Fruit fly (Drosophila melanogaster): ENCODE measurements around the gene CtsB.

CtsB gene

dm6 chrX:13735322-13736173 is 46.4 kb downstream of the CtsB start:
- TF ChIP-seq CG1233 (GFP tag; optimal IDR thresholded peaks at IDR 0.05) (no peak), CG14441 (GFP tag; IDR thresholded peaks at IDR 0.05) (no peak), Vsx1 (GFP tag; optimal IDR thresholded peaks at IDR 0.05) (peak; percentile 79), CG9797 (GFP tag; optimal IDR thresholded peaks at IDR 0.05) (no peak), YL-1 (GFP tag; optimal IDR thresholded peaks at IDR 0.05) (peak; percentile 25), CG34422 (GFP tag; IDR thresholded peaks at IDR 0.05) (peak; percentile 46; the same call in 1 of the 3 replicates), pho (GFP tag; optimal IDR thresholded peaks at IDR 0.05) (no peak), dmrt11E (tag; optimal IDR thresholded peaks at IDR 0.05) (no peak), Elba2 (GFP tag; optimal IDR thresholded peaks at IDR 0.05) (peak; percentile 88), Drgx (GFP tag; IDR thresholded peaks at IDR 0.05) (peak; percentile 17; the same call in 1 of the 2 replicates), Eip74EF (GFP tag; optimal IDR thresholded peaks at IDR 0.05) (peak in 1 of 2 experiments; percentile 29), Nf-YC (tag; optimal IDR thresholded peaks at IDR 0.05) (peak; percentile 4), sob (GFP tag; IDR thresholded peaks at IDR 0.05) (no peak), sr (GFP tag; IDR thresholded peaks at IDR 0.05) (no peak), Sry-δ (GFP tag; optimal IDR thresholded peaks at IDR 0.05) (no peak), CG4617 (GFP tag; optimal IDR thresholded peaks at IDR 0.05; ENCODE audit: borderline replicate concordance) (peak; percentile 79), CG6683 (GFP tag; optimal IDR thresholded peaks at IDR 0.05) (no peak), nmo (GFP tag; optimal IDR thresholded peaks at IDR 0.05) (peak; percentile 1), dpn (GFP tag; optimal IDR thresholded peaks at IDR 0.05) (no peak), trh (GFP tag; optimal IDR thresholded peaks at IDR 0.05) (no peak), MESR4 (GFP tag; optimal IDR thresholded peaks at IDR 0.05) (peak; percentile 38), CG18011 (GFP tag; optimal IDR thresholded peaks at IDR 0.05) (no peak), Oli (tag; optimal IDR thresholded peaks at IDR 0.05) (no peak), caup (GFP tag; optimal IDR thresholded peaks at IDR 0.05; ENCODE audit: severe bottlenecking) (peak; percentile 10), Nf-YB (GFP tag; optimal IDR thresholded peaks at IDR 0.05) (peak; percentile 11), ara (GFP tag; IDR thresholded peaks at IDR 0.05) (no peak), CG1792 (GFP tag; optimal IDR thresholded peaks at IDR 0.05) (no peak), pum (GFP tag; optimal IDR thresholded peaks at IDR 0.05) (no peak), CG9727 (GFP tag; optimal IDR thresholded peaks at IDR 0.05) (no peak), gfzf (GFP tag; optimal IDR thresholded peaks at IDR 0.05) (no peak), hkb (optimal IDR thresholded peaks at IDR 0.05) (no peak), hkb (GFP tag; IDR thresholded peaks at IDR 0.05) (0 out of 2 replicates have a peak, but pooled peaks have one; percentile 7), CG4360 (GFP tag; IDR thresholded peaks at IDR 0.05) (0 out of 2 replicates have a peak, but pooled peaks have one; percentile 15), crp (GFP tag; optimal IDR thresholded peaks at IDR 0.05) (peak in 1 of 2 experiments; percentile 26), CG3065 (GFP tag; optimal IDR thresholded peaks at IDR 0.05) (peak; percentile 97), cg (GFP tag; optimal IDR thresholded peaks at IDR 0.05) (peak; percentile 77), CG3995 (GFP tag; optimal IDR thresholded peaks at IDR 0.05) (no peak), Mrtf (GFP tag; IDR thresholded peaks at IDR 0.05) (no peak), nerfin-1 (tag; optimal IDR thresholded peaks at IDR 0.05) (peak; percentile 37), zen (tag; optimal IDR thresholded peaks at IDR 0.05) (peak; percentile 7), CG13894 (tag; optimal IDR thresholded peaks at IDR 0.05) (no peak), Chrac-16 (GFP tag; optimal IDR thresholded peaks at IDR 0.05) (no peak), da (GFP tag; optimal IDR thresholded peaks at IDR 0.05) (no peak), rib (GFP tag; IDR thresholded peaks at IDR 0.05) (no peak), run (tag; optimal IDR thresholded peaks at IDR 0.05) (no peak), zf30C (GFP tag; optimal IDR thresholded peaks at IDR 0.05) (peak; percentile 60), insv (GFP tag; optimal IDR thresholded peaks at IDR 0.05) (peak; percentile 91 to 98), lab (GFP tag; optimal IDR thresholded peaks at IDR 0.05) (no peak)
